Worm (Caenorhabditis elegans) whole organism, mixed stage, embryonic: Measurements from ENCODE around the gene hpk-1.

Experiments used
- lsy-2 ChIP-seq: fragments of 150-350 bp; optimal IDR thresholded peaks from 2 replicates; lab custom pipeline; 2014; ENCODE audit warnings: missing biosample characterization, missing genetic modification characterization
- nhr-12 ChIP-seq: fragments of 150-350 bp; optimal IDR thresholded peaks from 2 replicates; lab custom pipeline; 2014; ENCODE audit warnings: missing biosample characterization, missing genetic modification characterization

ce11 chrX:4219487-4219886, 2.4 kb upstream of the hpk-1 start:
- no peak for TF ChIP-seq lsy-2 (tag; lab: Kevin White, UChicago)
- no peak for TF ChIP-seq nhr-12 (tag; lab: Kevin White, UChicago)
